Worm (Caenorhabditis elegans): ENCODE data around the gene F48E8.3.

Gene F48E8.3

ce11 chrIII:5461079-5461478 lies at the start of gene F48E8.3:
F48E8.3 (plus strand) TSS chrIII:5461379.
- no peak for TF ChIP-seq elt-3 (tag; optimal IDR thresholded peaks at IDR 0.05)
- no peak for TF ChIP-seq skn-1 (tag; optimal IDR thresholded peaks at IDR 0.05)
- TF ChIP-seq crh-2 (tag; optimal IDR thresholded peaks at IDR 0.05) = no peak
- TF ChIP-seq mbf-1 (tag; optimal IDR thresholded peaks at IDR 0.05) = no peak
- TF ChIP-seq sma-9 (GFP tag; optimal IDR thresholded peaks at IDR 0.05) = no peak
- no peak for TF ChIP-seq sma-9 (tag; optimal IDR thresholded peaks at IDR 0.05)
- TF ChIP-seq fos-1 (tag; optimal IDR thresholded peaks at IDR 0.05) = no peak
- TF ChIP-seq F13H6.1 (tag; optimal IDR thresholded peaks at IDR 0.05) = no peak
- no peak for TF ChIP-seq snpc-4 (tag; optimal IDR thresholded peaks at IDR 0.05)
- no peak for TF ChIP-seq unc-62 (GFP tag; optimal IDR thresholded peaks at IDR 0.05)
- TF ChIP-seq lin-11 (tag; optimal IDR thresholded peaks at IDR 0.05) = no peak
- TF ChIP-seq C34F6.9 (tag; optimal IDR thresholded peaks at IDR 0.05) = no peak
- TF ChIP-seq blmp-1 (tag; optimal IDR thresholded peaks at IDR 0.05; ENCODE audit: insufficient read depth) = no peak
- no peak for TF ChIP-seq R02D3.7 (tag; optimal IDR thresholded peaks at IDR 0.05)
- no peak for TF ChIP-seq nhr-21 (tag; optimal IDR thresholded peaks at IDR 0.05)
- no peak for TF ChIP-seq nhr-6 (tag; optimal IDR thresholded peaks at IDR 0.05)
- no peak for TF ChIP-seq ama-1 (optimal IDR thresholded peaks at IDR 0.05)
- TF ChIP-seq nhr-10 (tag; optimal IDR thresholded peaks at IDR 0.05) = no peak
- no peak for TF ChIP-seq sma-3 (GFP tag; optimal IDR thresholded peaks at IDR 0.05)
- no peak for TF ChIP-seq mdl-1 (tag; optimal IDR thresholded peaks at IDR 0.05)
- no peak for TF ChIP-seq elt-1 (tag; optimal IDR thresholded peaks at IDR 0.05)

- TF ChIP-seq aly-2 (tag; optimal IDR thresholded peaks at IDR 0.05) = no peak
- no peak for TF ChIP-seq ceh-16 (tag; optimal IDR thresholded peaks at IDR 0.05)
- no peak for TF ChIP-seq nhr-11 (tag; optimal IDR thresholded peaks at IDR 0.05)
- TF ChIP-seq ztf-11 (tag; optimal IDR thresholded peaks at IDR 0.05) = no peak
- no peak for TF ChIP-seq peb-1 (tag; optimal IDR thresholded peaks at IDR 0.05)
- TF ChIP-seq nhr-12 (tag; optimal IDR thresholded peaks at IDR 0.05) = no peak
- no peak for TF ChIP-seq C34F6.9 (tag; optimal IDR thresholded peaks at IDR 0.05)
- TF ChIP-seq nhr-25 (tag; optimal IDR thresholded peaks at IDR 0.05) = no peak
- no peak for TF ChIP-seq nhr-6 (tag; optimal IDR thresholded peaks at IDR 0.05)
Measured at ce11 chrIII:5413680-5414079, 47.5 kb upstream of the F48E8.3 start, which contains the start of gene grl-22. grl-22 (minus strand) TSS chrIII:5414011.

ce11 chrIII:5417921-5418320 lies 43.3 kb upstream of the F48E8.3 start:
- TF ChIP-seq sma-9 (GFP tag; optimal IDR thresholded peaks at IDR 0.05) (peak; percentile 35), sma-9 (tag; optimal IDR thresholded peaks at IDR 0.05) (no peak), lin-39 (tag; optimal IDR thresholded peaks at IDR 0.05) (no peak), ceh-82 (tag; optimal IDR thresholded peaks at IDR 0.05) (no peak), Y55F3AM.14 (GFP tag; optimal IDR thresholded peaks at IDR 0.05) (no peak), lin-11 (tag; optimal IDR thresholded peaks at IDR 0.05) (no peak), nhr-129 (tag; optimal IDR thresholded peaks at IDR 0.05) (peak; percentile 23), blmp-1 (tag; optimal IDR thresholded peaks at IDR 0.05; ENCODE audit: insufficient read depth) (no peak), nhr-23 (tag; optimal IDR thresholded peaks at IDR 0.05) (no peak), lsy-2 (tag; optimal IDR thresholded peaks at IDR 0.05) (peak in 1 of 2 experiments; percentile 25)

- no peak for TF ChIP-seq gmeb-1 (tag; optimal IDR thresholded peaks at IDR 0.05)
- TF ChIP-seq lsy-2 (tag; optimal IDR thresholded peaks at IDR 0.05) = no peak
- no peak for TF ChIP-seq nhr-11 (tag; optimal IDR thresholded peaks at IDR 0.05)
- no peak for TF ChIP-seq nhr-21 (tag; optimal IDR thresholded peaks at IDR 0.05)
- TF ChIP-seq mbf-1 (tag; optimal IDR thresholded peaks at IDR 0.05) = no peak
- TF ChIP-seq blmp-1 (tag; optimal IDR thresholded peaks at IDR 0.05; ENCODE audit: insufficient read depth) = peak; percentile 63
- no peak for TF ChIP-seq unc-55 (GFP tag; optimal IDR thresholded peaks at IDR 0.05)
- no peak for TF ChIP-seq skn-1 (tag; optimal IDR thresholded peaks at IDR 0.05)
- TF ChIP-seq elt-1 (tag; optimal IDR thresholded peaks at IDR 0.05) = no peak
Measured at ce11 chrIII:5419527-5419926, 41.7 kb upstream of the F48E8.3 start.

ce11 chrIII:5420276-5420675 lies 40.9 kb upstream of the F48E8.3 start:
- TF ChIP-seq ZK546.5 (tag; optimal IDR thresholded peaks at IDR 0.05) (no peak), lin-11 (tag; optimal IDR thresholded peaks at IDR 0.05) (no peak), fos-1 (tag; optimal IDR thresholded peaks at IDR 0.05) (peak; percentile 26), nhr-12 (tag; optimal IDR thresholded peaks at IDR 0.05) (no peak)
